Fruit fly (Drosophila melanogaster): ENCODE data around the gene Srrm1.

dm6 chr3L:13021727-13022126 lies 14.9 kb upstream of the Srrm1 start:
- TF ChIP-seq CG3163 (GFP tag; optimal IDR thresholded peaks at IDR 0.05) (no peak), inv (GFP tag; IDR thresholded peaks at IDR 0.05; ENCODE audit: partially characterized antibody) (no peak), zfh2 (GFP tag; optimal IDR thresholded peaks at IDR 0.05) (peak; percentile 22), Ssrp (tag; optimal IDR thresholded peaks at IDR 0.05) (no peak), Usf (GFP tag; optimal IDR thresholded peaks at IDR 0.05) (no peak), CG2712 (tag; optimal IDR thresholded peaks at IDR 0.05) (no peak), CG12391 (tag; optimal IDR thresholded peaks at IDR 0.05) (no peak)
